Worm (Caenorhabditis elegans) whole organism, L4/young adult: ENCODE results near the gene F13H10.8.
"Not testable (repeated sequence)": the region's sequence is repeated elsewhere in the genome, so short reads cannot be mapped to it uniquely, and the experiment has no call there.

Experiments
- W03F9.2 ChIP-seq: fragments of 150-350 bp; optimal IDR thresholded peaks from 2 replicates; lab custom pipeline; 2014; ENCODE audit warnings: missing biosample characterization, missing genetic modification characterization
- dao-5 ChIP-seq: sonication (generic microtip); optimal IDR thresholded peaks from 2 replicates; lab custom pipeline; 2016; ENCODE audit warnings: missing genotype, missing genetic modification characterization, moderate library complexity, missing compliant biosample characterization
- him-1 ChIP-seq: sonication (generic microtip); optimal IDR thresholded peaks from 2 replicates; lab custom pipeline; 2016; ENCODE audit warnings: missing genotype, missing genetic modification reagents, missing genetic modification characterization, missing compliant biosample characterization

Gene F13H10.8

ce11 chrIV:11019962-11020550 lies at the start of gene F13H10.8:
TSS of gene F13H10.8 (plus strand) at chrIV:11020517.
- peak; percentile 61 for TF ChIP-seq W03F9.2 (tag; lab: Kevin White, UChicago)
- no peak for TF ChIP-seq dao-5 (tag; lab: Kevin White, UChicago)

- TF ChIP-seq dao-5 (tag; lab: Kevin White, UChicago) = no peak
- TF ChIP-seq W03F9.2 (tag; lab: Kevin White, UChicago) = no peak
- TF ChIP-seq him-1 = no peak
These were observed 49.5 kb upstream of the F13H10.8 start for ce11 chrIV:10970767-10971166.

ce11 chrIV:10971636-10972199 lies 48.6 kb upstream of the F13H10.8 start:
- TF ChIP-seq him-1 (no peak), dao-5 (tag; lab: Kevin White, UChicago) (no peak), W03F9.2 (tag; lab: Kevin White, UChicago) (no peak)

ce11 chrIV:10975968-10976367 lies 44.3 kb upstream of the F13H10.8 start:
- TF ChIP-seq W03F9.2 (tag; lab: Kevin White, UChicago) (no peak), him-1 (no peak), dao-5 (tag; lab: Kevin White, UChicago) (no peak)

- no peak for TF ChIP-seq him-1
- no peak for TF ChIP-seq dao-5 (tag; lab: Kevin White, UChicago)
- no peak for TF ChIP-seq W03F9.2 (tag; lab: Kevin White, UChicago)
These were observed 41.7 kb upstream of the F13H10.8 start for ce11 chrIV:10978641-10979040.

ce11 chrIV:10979689-10980088 lies 40.6 kb upstream of the F13H10.8 start:
- TF ChIP-seq him-1 (no peak), dao-5 (tag; lab: Kevin White, UChicago) (no peak), W03F9.2 (tag; lab: Kevin White, UChicago) (no peak)

- TF ChIP-seq him-1 (no peak), W03F9.2 (tag; lab: Kevin White, UChicago) (no peak), dao-5 (tag; lab: Kevin White, UChicago) (no peak)
These were observed 39.7 kb upstream of the F13H10.8 start for ce11 chrIV:10980628-10981027.

ce11 chrIV:10981761-10982160 lies 38.6 kb upstream of the F13H10.8 start, which contains the start of gene Y43E12A.2:
TSS of gene Y43E12A.2 (plus strand) at chrIV:10982061.
- TF ChIP-seq dao-5 (tag; lab: Kevin White, UChicago) (no peak), W03F9.2 (tag; lab: Kevin White, UChicago) (no peak), him-1 (no peak)

- no peak for TF ChIP-seq W03F9.2 (tag; lab: Kevin White, UChicago)
- TF ChIP-seq him-1 = no peak
- TF ChIP-seq dao-5 (tag; lab: Kevin White, UChicago) = no peak
These were observed 34.7 kb upstream of the F13H10.8 start, which contains the start of gene cyb-2.1 for ce11 chrIV:10985568-10986035. TSS of gene cyb-2.1 (plus strand) at chrIV:10985985.

ce11 chrIV:10987342-10987945 lies 32.9 kb upstream of the F13H10.8 start, which contains the start of gene Y43E12A.3:
TSS of gene Y43E12A.3 (plus strand) at chrIV:10987895.
- not testable (repeated sequence) for TF ChIP-seq dao-5 (tag; lab: Kevin White, UChicago); W03F9.2 (tag; lab: Kevin White, UChicago); him-1

ce11 chrIV:10990699-10991098 lies 29.6 kb upstream of the F13H10.8 start, which contains the start of gene F13H10.5:
TSS of gene F13H10.5 (plus strand) at chrIV:10990999.
- TF ChIP-seq dao-5 (tag; lab: Kevin White, UChicago) = no peak
- no peak for TF ChIP-seq W03F9.2 (tag; lab: Kevin White, UChicago)
- no peak for TF ChIP-seq him-1

- TF ChIP-seq W03F9.2 (tag; lab: Kevin White, UChicago) = no peak
- no peak for TF ChIP-seq him-1
- TF ChIP-seq dao-5 (tag; lab: Kevin White, UChicago) = no peak
These were observed 18.7 kb upstream of the F13H10.8 start, which contains the start of gene F13H10.9 for ce11 chrIV:11001614-11002013. TSS of gene F13H10.9 (plus strand) at chrIV:11001914.

- TF ChIP-seq dao-5 (tag; lab: Kevin White, UChicago) (no peak), W03F9.2 (tag; lab: Kevin White, UChicago) (no peak), him-1 (no peak)
These were observed 16.0 kb upstream of the F13H10.8 start, which contains the start of gene F13H10.1 for ce11 chrIV:11004273-11004672. TSS of gene F13H10.1 (plus strand) at chrIV:11004573.

- TF ChIP-seq W03F9.2 (tag; lab: Kevin White, UChicago) = no peak
- no peak for TF ChIP-seq him-1
- no peak for TF ChIP-seq dao-5 (tag; lab: Kevin White, UChicago)
These were observed 13.9 kb upstream of the F13H10.8 start for ce11 chrIV:11006383-11006782.
